Fruit fly (Drosophila melanogaster) whole organism, embryonic: ENCODE data around the gene wfs1.
A peak's percentile ranks its signal among the peaks of the same experiment; 100 is the strongest.

ENCODE experiments used
- Abd-B ChIP-seq: fragments of 200-800 bp; sonication (Bioruptor generic); optimal IDR thresholded peaks from 2 replicates; lab custom pipeline; 2018; ENCODE audit warnings: missing biosample characterization, mild to moderate bottlenecking, missing genetic modification characterization, moderate library complexity
- Ada2b ChIP-seq: fragments of 200-800 bp; sonication (Bioruptor generic); IDR thresholded peaks from 2 replicates; pipeline ENCODE4 v1.3.6; 2022; ENCODE audit warnings: missing biosample characterization, missing genetic modification characterization
- Atf3 ChIP-seq: fragments of 200-800 bp; sonication (Bioruptor generic); optimal IDR thresholded peaks from 3 replicates; lab custom pipeline; 2016; ENCODE audit warnings: missing biosample characterization, missing genetic modification characterization
- Atf6 ChIP-seq: fragments of 200-800 bp; sonication (Bioruptor generic); IDR thresholded peaks from 2 replicates; pipeline ENCODE4 v1.3.6; 2022; ENCODE audit warnings: missing biosample characterization, missing genetic modification characterization
- CG1024 ChIP-seq: fragments of 200-800 bp; sonication (Bioruptor generic); IDR thresholded peaks from 2 replicates; pipeline ENCODE4 v1.3.6; 2022; ENCODE audit warnings: missing biosample characterization, missing genetic modification characterization
- CG10979 ChIP-seq: fragments of 200-800 bp; sonication (Bioruptor generic); optimal IDR thresholded peaks from 2 replicates; lab custom pipeline; 2018; ENCODE audit warnings: missing biosample characterization, mild to moderate bottlenecking, missing genetic modification characterization, moderate library complexity
- CG12236 ChIP-seq: fragments of 200-800 bp; sonication (Bioruptor generic); optimal IDR thresholded peaks from 2 replicates; lab custom pipeline; 2016; ENCODE audit warnings: missing biosample characterization, missing genetic modification characterization
- CG13287 ChIP-seq: fragments of 200-800 bp; sonication (Bioruptor generic); IDR thresholded peaks from 2 replicates; pipeline ENCODE4 v1.3.6; 2022; ENCODE audit warnings: missing biosample characterization, missing genetic modification characterization; ENCODE audit not compliant: partially characterized antibody
- CG13624 ChIP-seq: fragments of 200-800 bp; sonication (Bioruptor generic); optimal IDR thresholded peaks from 2 replicates; lab custom pipeline; 2016; ENCODE audit warnings: missing biosample characterization, missing genetic modification characterization
- CG14667 ChIP-seq: fragments of 200-800 bp; sonication (Bioruptor generic); IDR thresholded peaks from 2 replicates; pipeline ENCODE4 v1.3.6; 2022; ENCODE audit warnings: missing biosample characterization, missing genetic modification characterization
- CG14965 ChIP-seq: fragments of 200-800 bp; sonication (Bioruptor generic); optimal IDR thresholded peaks from 2 replicates; lab custom pipeline; 2016; ENCODE audit warnings: missing biosample characterization, missing genetic modification characterization, borderline replicate concordance
- CG15479 ChIP-seq: fragments of 200-800 bp; sonication (Bioruptor generic); optimal IDR thresholded peaks from 3 replicates; lab custom pipeline; 2019; ENCODE audit warnings: missing biosample characterization, mild to moderate bottlenecking, missing genetic modification characterization, moderate library complexity
- CG1602 ChIP-seq: fragments of 200-800 bp; sonication (Bioruptor generic); optimal IDR thresholded peaks from 3 replicates; lab custom pipeline; 2016; ENCODE audit warnings: missing biosample characterization, missing genetic modification characterization
- CG1647 ChIP-seq: fragments of 200-800 bp; sonication (Bioruptor generic); optimal IDR thresholded peaks from 3 replicates; lab custom pipeline; 2016; ENCODE audit warnings: missing biosample characterization, missing genetic modification characterization
- CG16813 ChIP-seq: fragments of 200-800 bp; sonication (Bioruptor generic); IDR thresholded peaks from 3 replicates; pipeline ENCODE4 v1.3.6; 2022; ENCODE audit warnings: missing biosample characterization, missing genetic modification characterization; ENCODE audit not compliant: partially characterized antibody
- CG17328 ChIP-seq: fragments of 200-800 bp; sonication (Bioruptor generic); IDR thresholded peaks from 2 replicates; pipeline ENCODE4 v1.3.6; 2022; ENCODE audit warnings: missing biosample characterization, missing genetic modification characterization
- CG17385 ChIP-seq: fragments of 200-800 bp; sonication (Bioruptor generic); optimal IDR thresholded peaks from 3 replicates; lab custom pipeline; 2018; ENCODE audit warnings: missing biosample characterization, mild to moderate bottlenecking, missing genetic modification characterization
- CG18476 ChIP-seq: fragments of 200-800 bp; sonication (Bioruptor generic); optimal IDR thresholded peaks from 2 replicates; lab custom pipeline; 2016; ENCODE audit warnings: missing biosample characterization, mild to moderate bottlenecking, missing genetic modification characterization
- CG3065 ChIP-seq: fragments of 200-800 bp; sonication (Bioruptor generic); optimal IDR thresholded peaks from 2 replicates; lab custom pipeline; 2016; ENCODE audit warnings: missing biosample characterization, missing genetic modification characterization
- CG6254 ChIP-seq: fragments of 200-800 bp; sonication (Bioruptor generic); optimal IDR thresholded peaks from 3 replicates; lab custom pipeline; 2017; ENCODE audit warnings: mild to moderate bottlenecking, missing biosample characterization, missing genetic modification reagents, missing genetic modification characterization
- CG7372 ChIP-seq: fragments of 200-800 bp; sonication (Bioruptor generic); IDR thresholded peaks from 2 replicates; pipeline ENCODE4 v1.3.6; 2022; ENCODE audit warnings: missing biosample characterization, missing genetic modification characterization
- CG7786 ChIP-seq: fragments of 200-800 bp; sonication (Bioruptor generic); optimal IDR thresholded peaks from 2 replicates; lab custom pipeline; 2016; ENCODE audit warnings: missing biosample characterization, missing genetic modification characterization
- CG9876 ChIP-seq: fragments of 200-800 bp; sonication (Bioruptor generic); optimal IDR thresholded peaks from 2 replicates; lab custom pipeline; 2016; ENCODE audit warnings: missing biosample characterization, missing genetic modification characterization
- CHES-1-like ChIP-seq: fragments of 200-800 bp; sonication (Bioruptor generic); optimal IDR thresholded peaks from 2 replicates; lab custom pipeline; 2016; ENCODE audit warnings: missing biosample characterization, missing genetic modification characterization
- CkIIα-i1 ChIP-seq: fragments of 200-800 bp; sonication (Bioruptor generic); IDR thresholded peaks from 2 replicates; pipeline ENCODE4 v1.3.6; 2022; ENCODE audit warnings: missing biosample characterization, missing genetic modification characterization
- ERR ChIP-seq: fragments of 200-800 bp; sonication (Bioruptor generic); optimal IDR thresholded peaks from 2 replicates; lab custom pipeline; 2016; ENCODE audit warnings: missing biosample characterization, missing genetic modification characterization
- HLH4C ChIP-seq: fragments of 200-800 bp; sonication (Bioruptor generic); IDR thresholded peaks from 3 replicates; pipeline ENCODE4 v1.3.6; 2022; ENCODE audit warnings: missing biosample characterization, missing genetic modification characterization; ENCODE audit not compliant: partially characterized antibody
- HLHmδ ChIP-seq: fragments of 200-800 bp; sonication (Bioruptor generic); optimal IDR thresholded peaks from 2 replicates; lab custom pipeline; 2018; ENCODE audit warnings: missing biosample characterization, mild to moderate bottlenecking, missing genetic modification characterization, moderate library complexity
- HmgD ChIP-seq: fragments of 200-800 bp; sonication (Bioruptor generic); optimal IDR thresholded peaks from 3 replicates; lab custom pipeline; 2016; ENCODE audit warnings: missing biosample characterization, missing genetic modification characterization
- Hmr ChIP-seq: fragments of 200-800 bp; sonication (Bioruptor generic); optimal IDR thresholded peaks from 3 replicates; lab custom pipeline; 2017; ENCODE audit warnings: mild to moderate bottlenecking, missing biosample characterization, missing genetic modification reagents, missing genetic modification characterization
- Jarid2 ChIP-seq: fragments of 200-800 bp; sonication (Bioruptor generic); optimal IDR thresholded peaks from 3 replicates; lab custom pipeline; 2017; ENCODE audit warnings: mild to moderate bottlenecking, missing biosample characterization, missing genetic modification reagents, missing genetic modification characterization
- Meics ChIP-seq: fragments of 200-800 bp; sonication (Bioruptor generic); optimal IDR thresholded peaks from 2 replicates; lab custom pipeline; 2017; ENCODE audit warnings: missing biosample characterization, mild to moderate bottlenecking, missing genetic modification characterization
- NfI ChIP-seq: fragments of 200-800 bp; sonication (Bioruptor generic); optimal IDR thresholded peaks from 3 replicates; lab custom pipeline; 2018; ENCODE audit warnings: missing biosample characterization, mild to moderate bottlenecking, missing genetic modification characterization, moderate library complexity
- TFAM ChIP-seq: fragments of 200-800 bp; sonication (Bioruptor generic); optimal IDR thresholded peaks from 2 replicates; lab custom pipeline; 2017; ENCODE audit warnings: missing biosample characterization, missing genetic modification characterization, inconsistent platforms
- amos ChIP-seq: fragments of 200-800 bp; sonication (Bioruptor generic); IDR thresholded peaks from 2 replicates; pipeline ENCODE4 v1.3.6; 2022; ENCODE audit warnings: missing biosample characterization, missing genetic modification characterization; ENCODE audit not compliant: partially characterized antibody
- cas ChIP-seq: fragments of 200-800 bp; sonication (Bioruptor generic); IDR thresholded peaks from 2 replicates; pipeline ENCODE4 v1.3.6; 2022; ENCODE audit warnings: missing biosample characterization, missing genetic modification characterization
- ci ChIP-seq: fragments of 200-800 bp; sonication (Bioruptor generic); IDR thresholded peaks from 3 replicates; pipeline ENCODE4 v1.3.6; 2022; ENCODE audit warnings: missing biosample characterization, missing genetic modification characterization
- disco-r ChIP-seq: fragments of 200-800 bp; sonication (Bioruptor generic); optimal IDR thresholded peaks from 2 replicates; lab custom pipeline; 2016; ENCODE audit warnings: missing biosample characterization, missing genetic modification characterization
- emc ChIP-seq: fragments of 200-800 bp; sonication (Bioruptor generic); optimal IDR thresholded peaks from 2 replicates; lab custom pipeline; 2016; ENCODE audit warnings: missing biosample characterization, missing genetic modification characterization
- ems ChIP-seq: fragments of 200-800 bp; sonication (Bioruptor generic); optimal IDR thresholded peaks from 3 replicates; lab custom pipeline; 2016; ENCODE audit warnings: missing biosample characterization, missing genetic modification characterization
- en ChIP-seq: fragments of 200-800 bp; sonication (Bioruptor generic); optimal IDR thresholded peaks from 2 replicates; lab custom pipeline; 2016; ENCODE audit warnings: missing biosample characterization, missing genetic modification characterization
- eve ChIP-seq, 2 experiments: fragments of >200 bp; optimal IDR thresholded peaks; 2 replicates each; lab custom pipeline; 2017; ENCODE audit warnings: missing biosample characterization in 2 of 2, missing genetic modification characterization in 2 of 2
- nau ChIP-seq: fragments of 200-800 bp; sonication (Bioruptor generic); optimal IDR thresholded peaks from 3 replicates; lab custom pipeline; 2017; ENCODE audit warnings: missing biosample characterization, mild to moderate bottlenecking, missing genetic modification characterization, missing genetic modification reagents
- pzg ChIP-seq: fragments of 200-800 bp; sonication (Bioruptor generic); optimal IDR thresholded peaks from 3 replicates; lab custom pipeline; 2018; ENCODE audit warnings: missing biosample characterization, mild to moderate bottlenecking, missing genetic modification characterization, moderate library complexity
- rib ChIP-seq: fragments of 200-800 bp; sonication (Bioruptor generic); IDR thresholded peaks from 2 replicates; pipeline ENCODE4 v1.3.6; 2022; ENCODE audit warnings: missing biosample characterization, missing genetic modification characterization
- sim ChIP-seq: fragments of 200-800 bp; sonication (Bioruptor generic); IDR thresholded peaks from 2 replicates; pipeline ENCODE4 v1.3.6; 2022; ENCODE audit warnings: missing biosample characterization, missing genetic modification characterization
- tll ChIP-seq, 2 experiments: fragments of 200-800 bp in 1 of 2; fragments of >200 bp in 1 of 2; sonication (Bioruptor generic) in 1 of 2; optimal IDR thresholded peaks; 2 replicates each; lab custom pipeline; 2017 to 2019; ENCODE audit warnings: missing biosample characterization in 2 of 2, missing genetic modification characterization in 2 of 2, mild to moderate bottlenecking in 1 of 2, moderate library complexity in 1 of 2
- trem ChIP-seq: fragments of 200-800 bp; optimal IDR thresholded peaks from 3 replicates; lab custom pipeline; 2019; ENCODE audit warnings: missing biosample characterization, mild to moderate bottlenecking, missing genetic modification characterization, moderate library complexity
- wdn ChIP-seq: fragments of 200-800 bp; sonication (Bioruptor generic); IDR thresholded peaks from 2 replicates; pipeline ENCODE4 v1.3.6; 2022; ENCODE audit warnings: missing biosample characterization, missing genetic modification characterization
- zfh1 ChIP-seq: fragments of 200-800 bp; sonication (Bioruptor generic); IDR thresholded peaks from 3 replicates; pipeline ENCODE4 v1.3.6; 2022; ENCODE audit warnings: missing biosample characterization, missing genetic modification characterization

The wfs1 gene

dm6 chr3R:22673528-22673959, 16.6 kb downstream of the wfs1 start (continued):
- TF ChIP-seq amos (GFP tag; lab: Robert Waterston, UW) (no peak), Abd-B (GFP tag; lab: Kevin White, UChicago) (peak; percentile 60), CG1024 (0 out of 2 replicates have a peak, but pooled peaks have one; percentile 2), Ada2b (GFP tag; lab: Robert Waterston, UW) (peak; percentile 42), emc (GFP tag; lab: Kevin White, UChicago) (no peak), rib (GFP tag; lab: Robert Waterston, UW) (0 out of 2 replicates have a peak, but pooled peaks have one; percentile 11), CG1647 (GFP tag; lab: Kevin White, UChicago) (peak; percentile 41), CG17385 (peak; percentile 36), CG15479 (GFP tag; lab: Kevin White, UChicago) (peak; percentile 65), CHES-1-like (GFP tag; lab: Kevin White, UChicago) (peak; percentile 71), HLH4C (GFP tag; lab: Robert Waterston, UW) (no peak), ems (GFP tag; lab: Kevin White, UChicago) (peak; percentile 60), CkIIα-i1 (GFP tag; lab: Robert Waterston, UW) (no peak), wdn (GFP tag; lab: Robert Waterston, UW) (no peak), Jarid2 (GFP tag; lab: Kevin White, UChicago) (peak; percentile 5), CG16813 (GFP tag; lab: Robert Waterston, UW) (no peak), CG10979 (tag; lab: Kevin White, UChicago) (peak; percentile 92), HLHmδ (GFP tag; lab: Kevin White, UChicago) (no peak), HmgD (GFP tag; lab: Kevin White, UChicago) (no peak), CG9876 (GFP tag; lab: Kevin White, UChicago) (peak; percentile 42), eve (GFP tag; optimal IDR thresholded peaks at IDR 0.05; lab: Kevin White, UChicago) (peak in 1 of 2 experiments; percentile 97), cas (GFP tag; lab: Robert Waterston, UW) (no peak), Atf6 (no peak), CG18476 (GFP tag; lab: Kevin White, UChicago) (peak; percentile 69), CG1602 (GFP tag; lab: Kevin White, UChicago) (peak; percentile 74), pzg (GFP tag; lab: Kevin White, UChicago) (no peak), CG17328 (GFP tag; lab: Robert Waterston, UW) (peak; percentile 34; the same call in 1 of the 2 replicates), Hmr (GFP tag; lab: Kevin White, UChicago) (peak; percentile 50), TFAM (GFP tag; lab: Kevin White, UChicago) (no peak), Atf3 (peak; percentile 74), CG7786 (GFP tag; lab: Kevin White, UChicago) (peak; percentile 80), zfh1 (GFP tag; lab: Robert Waterston, UW) (peak; percentile 76; the same call in 2 of the 3 replicates), en (GFP tag; lab: Kevin White, UChicago) (peak; percentile 64), disco-r (GFP tag; lab: Kevin White, UChicago) (peak; percentile 60), Meics (peak; percentile 40), tll (GFP tag; optimal IDR thresholded peaks at IDR 0.05; lab: Kevin White, UChicago) (peak in 1 of 2 experiments; percentile 96), CG14667 (GFP tag; lab: Robert Waterston, UW) (no peak), CG14965 (GFP tag; lab: Kevin White, UChicago) (no peak), nau (GFP tag; lab: Kevin White, UChicago) (no peak), NfI (peak; percentile 32), CG13287 (GFP tag; lab: Robert Waterston, UW) (no peak), trem (tag; lab: Kevin White, UChicago) (peak; percentile 85), CG13624 (peak; percentile 55), ci (GFP tag; lab: Robert Waterston, UW) (no peak), CG7372 (GFP tag; lab: Robert Waterston, UW) (no peak), CG6254 (GFP tag; lab: Kevin White, UChicago) (peak; percentile 69), CG12236 (GFP tag; lab: Kevin White, UChicago) (peak; percentile 83), sim (GFP tag; lab: Robert Waterston, UW) (0 out of 2 replicates have a peak, but pooled peaks have one; percentile 13), ERR (GFP tag; lab: Kevin White, UChicago) (peak; percentile 20), CG3065 (GFP tag; lab: Kevin White, UChicago) (no peak)
